Fruit fly (Drosophila melanogaster) whole organism, embryonic: ENCODE results near the gene Setx.

Source experiments
- CG1832 ChIP-seq: fragments of 200-800 bp; sonication (Bioruptor generic); optimal IDR thresholded peaks from 2 replicates; lab custom pipeline; 2017; ENCODE audit warnings: missing biosample characterization, mild to moderate bottlenecking, missing genetic modification characterization, inconsistent platforms
- CG18764 ChIP-seq: fragments of 200-800 bp; sonication (Bioruptor generic); optimal IDR thresholded peaks from 3 replicates; lab custom pipeline; 2016; ENCODE audit warnings: missing biosample characterization, missing genetic modification characterization
- CG32767 ChIP-seq: fragments of 200-800 bp; sonication (Bioruptor generic); IDR thresholded peaks from 2 replicates; pipeline ENCODE4 v1.3.6; 2022; ENCODE audit warnings: missing biosample characterization, missing genetic modification characterization
- CTCF ChIP-seq: fragments of 200-800 bp; sonication (Bioruptor generic); optimal IDR thresholded peaks from 2 replicates; lab custom pipeline; 2017; ENCODE audit warnings: missing biosample characterization, mild to moderate bottlenecking, missing genetic modification characterization, moderate library complexity
- Dfd ChIP-seq, 2 experiments: fragments of >200 bp; optimal IDR thresholded peaks; 2 replicates each; lab custom pipeline; 2017; ENCODE audit warnings: missing biosample characterization in 2 of 2, missing genetic modification characterization in 2 of 2
- Sin3A ChIP-seq: fragments of >200 bp; optimal IDR thresholded peaks from 2 replicates; lab custom pipeline; 2018
- chinmo ChIP-seq: fragments of 200-800 bp; sonication (Bioruptor generic); IDR thresholded peaks from 4 replicates; pipeline ENCODE4 v1.3.6; 2022; ENCODE audit warnings: missing biosample characterization, missing genetic modification characterization; ENCODE audit not compliant: partially characterized antibody
- eve ChIP-seq, 2 experiments: fragments of >200 bp; optimal IDR thresholded peaks; 2 replicates each; lab custom pipeline; 2017; ENCODE audit warnings: missing biosample characterization in 2 of 2, missing genetic modification characterization in 2 of 2
- exex ChIP-seq: fragments of 200-800 bp; sonication (Bioruptor generic); optimal IDR thresholded peaks from 4 replicates; lab custom pipeline; 2018; ENCODE audit warnings: missing biosample characterization, mild to moderate bottlenecking, missing genetic modification characterization, moderate library complexity
- fu2 ChIP-seq: fragments of 200-800 bp; sonication (Bioruptor generic); optimal IDR thresholded peaks from 2 replicates; lab custom pipeline; 2016; ENCODE audit warnings: missing biosample characterization, missing genetic modification characterization
- ind ChIP-seq: fragments of 200-800 bp; sonication (Bioruptor generic); optimal IDR thresholded peaks from 3 replicates; lab custom pipeline; 2016; ENCODE audit warnings: missing biosample characterization, missing genetic modification characterization
- zf30C ChIP-seq: fragments of 200-800 bp; sonication (Bioruptor generic); optimal IDR thresholded peaks from 3 replicates; lab custom pipeline; 2018; ENCODE audit warnings: missing biosample characterization, mild to moderate bottlenecking, missing genetic modification characterization

- TF ChIP-seq CG1832 = no peak
- TF ChIP-seq Dfd (GFP tag; optimal IDR thresholded peaks at IDR 0.05; lab: Kevin White, UChicago) = no peak
- no peak for TF ChIP-seq Sin3A (lab: Kevin White, UChicago)
- no peak for TF ChIP-seq fu2 (GFP tag; lab: Kevin White, UChicago)
- no peak for TF ChIP-seq zf30C (GFP tag; lab: Kevin White, UChicago)
- TF ChIP-seq CG18764 (GFP tag; lab: Kevin White, UChicago) = no peak
- TF ChIP-seq ind (GFP tag; lab: Kevin White, UChicago) = no peak
- TF ChIP-seq eve (GFP tag; optimal IDR thresholded peaks at IDR 0.05; lab: Kevin White, UChicago) = no peak
- TF ChIP-seq CTCF (GFP tag; lab: Kevin White, UChicago) = no peak
- no peak for TF ChIP-seq chinmo
- TF ChIP-seq CG32767 = no peak
- TF ChIP-seq exex (tag; lab: Kevin White, UChicago) = no peak
Observed at dm6 chr3L:8156199-8156598, 18.9 kb upstream of the Setx start.
